Fruit fly (Drosophila melanogaster) whole organism, adult: ENCODE measurements around the gene CG42781.

Experiments
- CG1620 ChIP-seq: fragments of 200-800 bp; sonication (Bioruptor generic); optimal IDR thresholded peaks from 2 replicates; lab custom pipeline; 2016; ENCODE audit warnings: missing biosample characterization, missing genetic modification characterization
- CG5204 ChIP-seq: fragments of 200-800 bp; sonication (Bioruptor generic); optimal IDR thresholded peaks from 2 replicates; lab custom pipeline; 2016; ENCODE audit warnings: missing biosample characterization, missing genetic modification characterization
- CG7045 ChIP-seq: fragments of 200-800 bp; sonication (Bioruptor generic); optimal IDR thresholded peaks from 2 replicates; lab custom pipeline; 2017; ENCODE audit warnings: missing biosample characterization, mild to moderate bottlenecking, missing genetic modification characterization
- Hr96 ChIP-seq: fragments of 200-800 bp; sonication (Bioruptor generic); optimal IDR thresholded peaks from 2 replicates; lab custom pipeline; 2016; ENCODE audit warnings: missing biosample characterization, missing genetic modification characterization
- ovo ChIP-seq: fragments of 200-800 bp; sonication (Bioruptor generic); optimal IDR thresholded peaks from 2 replicates; lab custom pipeline; 2016; ENCODE audit warnings: missing biosample characterization, missing genetic modification characterization
- pad ChIP-seq: fragments of 200-800 bp; sonication (Bioruptor generic); optimal IDR thresholded peaks from 3 replicates; lab custom pipeline; 2017; ENCODE audit warnings: missing biosample characterization, missing genetic modification characterization, mild to moderate bottlenecking, moderate library complexity, missing genetic modification reagents

- TF ChIP-seq pad (GFP tag; lab: Kevin White, UChicago) (no peak), CG7045 (GFP tag; lab: Kevin White, UChicago) (no peak), Hr96 (no peak), CG1620 (no peak), ovo (GFP tag; lab: Kevin White, UChicago) (no peak), CG5204 (GFP tag; lab: Kevin White, UChicago) (no peak)
Measured at dm6 chrX:7424742-7425141, 42.0 kb upstream of the CG42781 start, which contains the start of gene CG15036.
